Fruit fly (Drosophila melanogaster): ENCODE measurements around the gene Prp3.

Gene Prp3

dm6 chr3L:19951035-19951434 is 40.9 kb downstream of the Prp3 start, which contains the start of gene CG32219:
Gene CG32219, minus strand, starts transcription at chr3L:19951135.
- TF ChIP-seq CG17801 (GFP tag; optimal IDR thresholded peaks at IDR 0.05; ENCODE audit: partially characterized antibody) = no peak

dm6 chr3L:19951868-19952267 is 41.8 kb downstream of the Prp3 start, which contains the start of gene CG34258:
Gene CG34258, minus strand, starts transcription at chr3L:19951968.
- no peak for TF ChIP-seq CG17801 (GFP tag; optimal IDR thresholded peaks at IDR 0.05; ENCODE audit: partially characterized antibody)

- TF ChIP-seq CG17801 (GFP tag; optimal IDR thresholded peaks at IDR 0.05; ENCODE audit: partially characterized antibody) = no peak
These were observed 42.6 kb downstream of the Prp3 start, which contains the start of gene CG33710 for dm6 chr3L:19952690-19953089. Gene CG33710, minus strand, starts transcription at chr3L:19952790.

dm6 chr3L:19953612-19954011 is 43.5 kb downstream of the Prp3 start, which contains the start of gene CG42655:
Gene CG42655, minus strand, starts transcription at chr3L:19953712.
- no peak for TF ChIP-seq CG17801 (GFP tag; optimal IDR thresholded peaks at IDR 0.05; ENCODE audit: partially characterized antibody)

- no peak for TF ChIP-seq CG17801 (GFP tag; optimal IDR thresholded peaks at IDR 0.05; ENCODE audit: partially characterized antibody)
These were observed 44.3 kb downstream of the Prp3 start, which contains the start of gene CG42654 for dm6 chr3L:19954426-19954825. Gene CG42654, minus strand, starts transcription at chr3L:19954526.

- no peak for TF ChIP-seq CG17801 (GFP tag; optimal IDR thresholded peaks at IDR 0.05; ENCODE audit: partially characterized antibody)
These were observed 45.6 kb downstream of the Prp3 start, which contains the start of gene CG42263 for dm6 chr3L:19955699-19956098. Gene CG42263, minus strand, starts transcription at chr3L:19955799.

- TF ChIP-seq CG17801 (GFP tag; optimal IDR thresholded peaks at IDR 0.05; ENCODE audit: partially characterized antibody) = no peak
These were observed 51.7 kb downstream of the Prp3 start for dm6 chr3L:19961805-19962204.

Data from ovary, adult (tissue).